Fruit fly (Drosophila melanogaster) whole organism, embryonic: Measurements from ENCODE around the gene Dbp21E2.

ENCODE experiments used
- Antp ChIP-seq: fragments of 200-800 bp; sonication (Bioruptor generic); optimal IDR thresholded peaks from 3 replicates; lab custom pipeline; 2016; ENCODE audit warnings: missing biosample characterization, missing genetic modification characterization
- Asciz ChIP-seq: fragments of 200-800 bp; sonication (Bioruptor generic); optimal IDR thresholded peaks from 2 replicates; lab custom pipeline; 2017; ENCODE audit warnings: missing biosample characterization, mild to moderate bottlenecking, missing genetic modification characterization, missing genetic modification reagents
- Bgb ChIP-seq: fragments of 200-800 bp; sonication (Bioruptor generic); IDR thresholded peaks from 2 replicates; pipeline ENCODE4 v1.3.6; 2022; ENCODE audit warnings: missing biosample characterization, missing genetic modification characterization; ENCODE audit not compliant: partially characterized antibody
- Blimp-1 ChIP-seq: fragments of 200-800 bp; sonication (Bioruptor generic); optimal IDR thresholded peaks from 3 replicates; lab custom pipeline; 2018; ENCODE audit warnings: missing biosample characterization, missing genetic modification characterization, mild to moderate bottlenecking, moderate library complexity, missing genetic modification reagents
- CG10654 ChIP-seq: fragments of 200-800 bp; sonication (Bioruptor generic); optimal IDR thresholded peaks from 2 replicates; lab custom pipeline; 2016; ENCODE audit warnings: missing biosample characterization, missing genetic modification characterization
- CG10979 ChIP-seq: fragments of 200-800 bp; sonication (Bioruptor generic); optimal IDR thresholded peaks from 2 replicates; lab custom pipeline; 2018; ENCODE audit warnings: missing biosample characterization, mild to moderate bottlenecking, missing genetic modification characterization, moderate library complexity
- CG13624 ChIP-seq: fragments of 200-800 bp; sonication (Bioruptor generic); optimal IDR thresholded peaks from 2 replicates; lab custom pipeline; 2016; ENCODE audit warnings: missing biosample characterization, missing genetic modification characterization
- CG15514 ChIP-seq: fragments of 200-800 bp; sonication (Bioruptor generic); optimal IDR thresholded peaks from 3 replicates; lab custom pipeline; 2017; ENCODE audit warnings: missing biosample characterization, missing genetic modification characterization, mild to moderate bottlenecking, moderate library complexity, missing genetic modification reagents
- CG1602 ChIP-seq: fragments of 200-800 bp; sonication (Bioruptor generic); optimal IDR thresholded peaks from 3 replicates; lab custom pipeline; 2016; ENCODE audit warnings: missing biosample characterization, missing genetic modification characterization
- CG16813 ChIP-seq: fragments of 200-800 bp; sonication (Bioruptor generic); IDR thresholded peaks from 3 replicates; pipeline ENCODE4 v1.3.6; 2022; ENCODE audit warnings: missing biosample characterization, missing genetic modification characterization; ENCODE audit not compliant: partially characterized antibody
- CG1792 ChIP-seq: fragments of 200-800 bp; sonication (Bioruptor generic); optimal IDR thresholded peaks from 2 replicates; lab custom pipeline; 2016; ENCODE audit warnings: missing biosample characterization, missing genetic modification characterization
- CG2875 ChIP-seq: fragments of 200-800 bp; sonication (Bioruptor generic); optimal IDR thresholded peaks from 2 replicates; lab custom pipeline; 2017; ENCODE audit warnings: missing biosample characterization, mild to moderate bottlenecking, missing genetic modification characterization, missing genetic modification reagents
- CG3281 ChIP-seq: fragments of 200-800 bp; sonication (Bioruptor generic); optimal IDR thresholded peaks from 3 replicates; lab custom pipeline; 2017; ENCODE audit warnings: missing biosample characterization, mild to moderate bottlenecking, missing genetic modification characterization
- CG3726 ChIP-seq: fragments of 200-800 bp; sonication (Bioruptor generic); IDR thresholded peaks from 3 replicates; pipeline ENCODE4, ENCODE4 v1.3.6; 2022; ENCODE audit warnings: missing biosample characterization, missing genetic modification characterization
- CG4617 ChIP-seq: fragments of 200-800 bp; sonication (Bioruptor generic); optimal IDR thresholded peaks from 3 replicates; lab custom pipeline; 2016; ENCODE audit warnings: missing biosample characterization, missing genetic modification characterization, borderline replicate concordance
- CG7372 ChIP-seq: fragments of 200-800 bp; sonication (Bioruptor generic); IDR thresholded peaks from 2 replicates; pipeline ENCODE4 v1.3.6; 2022; ENCODE audit warnings: missing biosample characterization, missing genetic modification characterization
- CG7786 ChIP-seq: fragments of 200-800 bp; sonication (Bioruptor generic); optimal IDR thresholded peaks from 2 replicates; lab custom pipeline; 2016; ENCODE audit warnings: missing biosample characterization, missing genetic modification characterization
- CG8359 ChIP-seq: fragments of 200-800 bp; sonication (Bioruptor generic); optimal IDR thresholded peaks from 2 replicates; lab custom pipeline; 2017; ENCODE audit warnings: missing biosample characterization, mild to moderate bottlenecking, missing genetic modification characterization, borderline replicate concordance
- CG9817 ChIP-seq: fragments of 200-800 bp; sonication (Bioruptor generic); optimal IDR thresholded peaks from 2 replicates; lab custom pipeline; 2018; ENCODE audit warnings: missing biosample characterization, mild to moderate bottlenecking, missing genetic modification characterization, moderate library complexity
- CG9876 ChIP-seq: fragments of 200-800 bp; sonication (Bioruptor generic); optimal IDR thresholded peaks from 2 replicates; lab custom pipeline; 2016; ENCODE audit warnings: missing biosample characterization, missing genetic modification characterization
- Dip3 ChIP-seq: fragments of 200-800 bp; sonication (Bioruptor generic); optimal IDR thresholded peaks from 3 replicates; lab custom pipeline; 2016; ENCODE audit warnings: missing biosample characterization, missing genetic modification characterization
- E2f1 ChIP-seq: fragments of 200-800 bp; sonication (Bioruptor generic); IDR thresholded peaks from 2 replicates; pipeline ENCODE4 v1.3.6; 2022; ENCODE audit warnings: missing biosample characterization, missing genetic modification characterization
- Eip74EF ChIP-seq, 2 experiments: fragments of 200-800 bp in 1 of 2; fragments of >200 bp in 1 of 2; sonication (Bioruptor generic) in 1 of 2; optimal IDR thresholded peaks; 2 replicates each; lab custom pipeline; 2017 to 2019; ENCODE audit warnings: missing biosample characterization in 2 of 2, missing genetic modification characterization in 2 of 2, mild to moderate bottlenecking in 1 of 2, moderate library complexity in 1 of 2
- Elba2 ChIP-seq: fragments of 200-800 bp; sonication (Bioruptor generic); optimal IDR thresholded peaks from 3 replicates; lab custom pipeline; 2016; ENCODE audit warnings: missing biosample characterization, missing genetic modification characterization
- GATAe ChIP-seq: fragments of 200-800 bp; sonication (Bioruptor generic); conservative IDR thresholded peaks from 2 replicates; pipeline ENCODE4 v1.3.6; 2022; ENCODE audit warnings: missing biosample characterization, missing genetic modification characterization
- Hmr ChIP-seq: fragments of 200-800 bp; sonication (Bioruptor generic); optimal IDR thresholded peaks from 3 replicates; lab custom pipeline; 2017; ENCODE audit warnings: mild to moderate bottlenecking, missing biosample characterization, missing genetic modification reagents, missing genetic modification characterization
- Hmx ChIP-seq: fragments of 200-800 bp; sonication (Bioruptor generic); optimal IDR thresholded peaks from 2 replicates; lab custom pipeline; 2016; ENCODE audit warnings: missing biosample characterization, missing genetic modification characterization
- Mad ChIP-seq: fragments of 200-800 bp; sonication (Bioruptor generic); optimal IDR thresholded peaks from 2 replicates; lab custom pipeline; 2016; ENCODE audit warnings: missing biosample characterization, missing genetic modification characterization
- Ptx1 ChIP-seq: fragments of 200-800 bp; sonication (Bioruptor generic); IDR thresholded peaks from 2 replicates; pipeline ENCODE4 v1.3.6; 2022; ENCODE audit warnings: missing biosample characterization, missing genetic modification characterization
- Six4 ChIP-seq: fragments of 200-800 bp; sonication (Bioruptor generic); optimal IDR thresholded peaks from 2 replicates; lab custom pipeline; 2016; ENCODE audit warnings: missing biosample characterization, missing genetic modification characterization
- Taf1 ChIP-seq: fragments of 200-800 bp; sonication (Bioruptor generic); IDR thresholded peaks from 2 replicates; pipeline ENCODE4 v1.3.6; 2022; ENCODE audit warnings: missing biosample characterization, missing genetic modification characterization
- ab ChIP-seq: fragments of 200-800 bp; sonication (Bioruptor generic); optimal IDR thresholded peaks from 2 replicates; lab custom pipeline; 2016; ENCODE audit warnings: missing biosample characterization, missing genetic modification characterization
- ara ChIP-seq: fragments of 200-800 bp; sonication (Bioruptor generic); IDR thresholded peaks from 2 replicates; pipeline ENCODE4 v1.3.6; 2022; ENCODE audit warnings: missing biosample characterization, missing genetic modification characterization
- az2 ChIP-seq: fragments of 200-800 bp; sonication (Bioruptor generic); optimal IDR thresholded peaks from 3 replicates; lab custom pipeline; 2016; ENCODE audit warnings: missing biosample characterization, missing genetic modification characterization
- bowl ChIP-seq: fragments of 200-800 bp; sonication (Bioruptor generic); IDR thresholded peaks from 2 replicates; pipeline ENCODE4 v1.3.6; 2022; ENCODE audit warnings: missing biosample characterization, missing genetic modification characterization
- danr ChIP-seq: fragments of 200-800 bp; sonication (Bioruptor generic); IDR thresholded peaks from 2 replicates; pipeline ENCODE4 v1.3.6; 2022; ENCODE audit warnings: missing biosample characterization, missing genetic modification characterization
- gsb-n ChIP-seq: fragments of 200-800 bp; sonication (Bioruptor generic); optimal IDR thresholded peaks from 3 replicates; lab custom pipeline; 2018; ENCODE audit warnings: missing biosample characterization, mild to moderate bottlenecking, missing genetic modification characterization
- ken ChIP-seq: fragments of 200-800 bp; sonication (Bioruptor generic); IDR thresholded peaks from 3 replicates; pipeline ENCODE4 v1.3.6; 2022; ENCODE audit warnings: missing biosample characterization, missing genetic modification characterization
- klu ChIP-seq: fragments of 200-800 bp; sonication (Bioruptor generic); IDR thresholded peaks from 2 replicates; pipeline ENCODE4 v1.3.6; 2022; ENCODE audit warnings: missing biosample characterization, missing genetic modification characterization
- nerfin-1 ChIP-seq: fragments of 200-800 bp; sonication (Bioruptor generic); optimal IDR thresholded peaks from 3 replicates; lab custom pipeline; 2019; ENCODE audit warnings: missing biosample characterization, mild to moderate bottlenecking, missing genetic modification characterization, moderate library complexity
- nerfin-2 ChIP-seq: fragments of 200-800 bp; sonication (Bioruptor generic); IDR thresholded peaks from 2 replicates; pipeline ENCODE4 v1.3.6; 2022; ENCODE audit warnings: missing biosample characterization, missing genetic modification characterization; ENCODE audit not compliant: partially characterized antibody
- nmo ChIP-seq: fragments of 200-800 bp; sonication (Bioruptor generic); optimal IDR thresholded peaks from 2 replicates; lab custom pipeline; 2018; ENCODE audit warnings: missing biosample characterization, mild to moderate bottlenecking, missing genetic modification characterization, moderate library complexity
- org-1 ChIP-seq: fragments of 200-800 bp; sonication (Bioruptor generic); optimal IDR thresholded peaks from 2 replicates; lab custom pipeline; 2017; ENCODE audit warnings: missing biosample characterization, missing genetic modification characterization
- pan ChIP-seq, 4 experiments: fragments of >200 bp in 3 of 4; fragments of 200-800 bp in 1 of 4; sonication (Bioruptor generic) in 1 of 4; optimal IDR thresholded peaks in 3 of 4; IDR thresholded peaks in 1 of 4; 2 replicates each; pipeline versions ENCODE4 v1.3.6 to Lab custom; 2017 to 2022; ENCODE audit warnings: missing biosample characterization in 2 of 4, missing genetic modification characterization in 2 of 4, mixed read lengths in 1 of 4
- pros ChIP-seq: fragments of 200-800 bp; sonication (Bioruptor generic); optimal IDR thresholded peaks from 3 replicates; lab custom pipeline; 2019; ENCODE audit warnings: missing biosample characterization, mild to moderate bottlenecking, missing genetic modification characterization, moderate library complexity
- ssp ChIP-seq: fragments of 200-800 bp; sonication (Bioruptor generic); IDR thresholded peaks from 2 replicates; pipeline ENCODE4 v1.3.6; 2022; ENCODE audit warnings: missing biosample characterization, missing genetic modification characterization
- twi ChIP-seq: fragments of 200-800 bp; optimal IDR thresholded peaks from 2 replicates; lab custom pipeline; 2019; ENCODE audit warnings: missing biosample characterization, mild to moderate bottlenecking, missing genetic modification characterization, moderate library complexity
- vvl ChIP-seq: fragments of 200-800 bp; sonication (Bioruptor generic); IDR thresholded peaks from 2 replicates; pipeline ENCODE4 v1.3.6; 2022; ENCODE audit warnings: missing biosample characterization, missing genetic modification characterization
- yki ChIP-seq: fragments of >200 bp; optimal IDR thresholded peaks from 3 replicates; lab custom pipeline; 2018

The Dbp21E2 gene

dm6 chr2L:847189-847987, 36.0 kb downstream of the Dbp21E2 start (continued):
- TF ChIP-seq nerfin-1 (no peak), Elba2 (GFP tag; lab: Kevin White, UChicago) (no peak), Taf1 (GFP tag; lab: Robert Waterston, UW) (no peak), CG10979 (tag; lab: Kevin White, UChicago) (peak; percentile 4), CG3281 (GFP tag; lab: Kevin White, UChicago) (peak; percentile 13), nerfin-2 (no peak), CG13624 (GFP tag; lab: Kevin White, UChicago) (no peak), klu (GFP tag; lab: Robert Waterston, UW) (no peak), CG9876 (GFP tag; lab: Kevin White, UChicago) (no peak), CG2875 (no peak), Bgb (no peak), yki (lab: Kevin White, UChicago) (no peak), E2f1 (GFP tag; lab: Robert Waterston, UW) (no peak), pros (GFP tag; lab: Kevin White, UChicago) (no peak), Hmr (no peak), Blimp-1 (no peak), CG4617 (GFP tag; lab: Kevin White, UChicago) (no peak), Hmx (GFP tag; lab: Kevin White, UChicago) (no peak), Ptx1 (GFP tag; lab: Robert Waterston, UW) (0 out of 2 replicates have a peak, but pooled peaks have one; percentile 26), CG8359 (no peak), CG7372 (GFP tag; lab: Robert Waterston, UW) (no peak), CG1792 (no peak), ara (GFP tag; lab: Robert Waterston, UW) (no peak), ken (GFP tag; lab: Robert Waterston, UW) (no peak), ssp (GFP tag; lab: Robert Waterston, UW) (no peak), CG16813 (GFP tag; lab: Robert Waterston, UW) (no peak), danr (GFP tag; lab: Robert Waterston, UW) (no peak), ab (no peak), Antp (GFP tag; lab: Kevin White, UChicago) (no peak), Eip74EF (GFP tag; optimal IDR thresholded peaks at IDR 0.05; lab: Kevin White, UChicago) (peak in 1 of 2 experiments; percentile 25), pan (optimal IDR thresholded peaks at IDR 0.05; lab: Kevin White, UChicago) (no peak), pan (GFP tag; optimal IDR thresholded peaks at IDR 0.05 in 1 of 2, IDR thresholded peaks at IDR 0.05 in 1 of 2) (no peak), Six4 (GFP tag; lab: Kevin White, UChicago) (no peak), CG15514 (GFP tag; lab: Kevin White, UChicago) (no peak), CG10654 (no peak), twi (no peak), nmo (GFP tag; lab: Kevin White, UChicago) (peak; percentile 38), GATAe (GFP tag; lab: Robert Waterston, UW) (no peak), Asciz (GFP tag; lab: Kevin White, UChicago) (no peak), az2 (no peak), vvl (GFP tag; lab: Robert Waterston, UW) (no peak), gsb-n (tag; lab: Kevin White, UChicago) (no peak), bowl (no peak), Mad (GFP tag; lab: Kevin White, UChicago) (no peak), Dip3 (GFP tag; lab: Kevin White, UChicago) (no peak), org-1 (GFP tag; lab: Kevin White, UChicago) (no peak), CG3726 (GFP tag; lab: Robert Waterston, UW) (no peak), CG9817 (tag; lab: Kevin White, UChicago) (no peak), CG7786 (GFP tag; lab: Kevin White, UChicago) (no peak), CG1602 (no peak)
